Worm (Caenorhabditis elegans) whole organism, L1 larva: ENCODE data around the gene K02A2.1.

Experiments used
- ceh-8 ChIP-seq: fragments of 200-800 bp; sonication (Bioruptor generic); optimal IDR thresholded peaks from 2 replicates; lab custom pipeline; 2018; ENCODE audit warnings: mild to moderate bottlenecking, missing genetic modification characterization, moderate library complexity, missing compliant biosample characterization
- ces-1 ChIP-seq: fragments of 150-350 bp; optimal IDR thresholded peaks from 2 replicates; lab custom pipeline; 2014; ENCODE audit warnings: missing biosample characterization, missing genetic modification reagents, missing genetic modification characterization
- elt-2 ChIP-seq: sonication (generic microtip); optimal IDR thresholded peaks from 2 replicates; lab custom pipeline; 2016; ENCODE audit warnings: missing genetic modification characterization, mild to moderate bottlenecking, inconsistent platforms, missing compliant biosample characterization, missing genetic modification reagents
- elt-3 ChIP-seq, 6 experiments: fragments of 150-350 bp in 1 of 6; sonication (generic microtip); optimal IDR thresholded peaks; 2 replicates each; lab custom pipeline; 2017 to 2018; ENCODE audit warnings: missing biosample characterization in 6 of 6, missing genetic modification characterization in 6 of 6, inconsistent platforms in 1 of 6
- lin-39 ChIP-seq: fragments of 150-350 bp; optimal IDR thresholded peaks from 2 replicates; lab custom pipeline; 2014; ENCODE audit warnings: missing biosample characterization, missing genetic modification reagents, missing genetic modification characterization
- nhr-84 ChIP-seq: sonication (generic microtip); optimal IDR thresholded peaks from 2 replicates; lab custom pipeline; 2017; ENCODE audit warnings: missing biosample characterization, missing genetic modification characterization
- unc-130 ChIP-seq: fragments of 150-350 bp; optimal IDR thresholded peaks from 2 replicates; lab custom pipeline; 2017; ENCODE audit warnings: missing biosample characterization, missing genetic modification characterization, inconsistent platforms
- unc-62 ChIP-seq: fragments of 150-350 bp; optimal IDR thresholded peaks from 2 replicates; lab custom pipeline; 2014; ENCODE audit warnings: missing biosample characterization, missing genetic modification reagents, missing genetic modification characterization

DNA sequence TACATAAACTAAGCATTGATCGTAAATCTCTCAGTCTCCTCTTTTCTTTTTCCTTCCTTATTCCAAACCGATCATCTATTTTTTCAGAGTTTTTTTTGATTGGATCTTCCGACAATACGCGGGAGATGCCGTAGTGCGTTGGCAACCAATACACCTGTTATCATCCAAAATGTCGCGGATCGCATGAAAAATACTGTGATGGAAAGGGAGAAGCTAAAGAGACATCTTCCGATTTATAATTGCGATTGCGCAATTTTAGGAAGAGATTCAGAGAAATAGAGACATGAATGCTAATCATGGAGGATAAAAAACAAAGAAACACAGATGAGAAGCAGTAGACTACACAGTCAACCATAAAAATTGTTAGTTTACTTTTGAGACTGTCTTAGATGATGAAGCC lies 28.6 kb upstream of the K02A2.1 start:
- TF ChIP-seq elt-2 (no peak), lin-39 (no peak), unc-130 (tag; lab: Kevin White, UChicago) (no peak), ceh-8 (no peak), elt-3 (tag; optimal IDR thresholded peaks at IDR 0.05; lab: Kevin White, UChicago) (no peak), unc-62 (GFP tag; lab: Kevin White, UChicago) (no peak), nhr-84 (tag; lab: Kevin White, UChicago) (no peak), ces-1 (no peak)
